Fruit fly (Drosophila melanogaster): ENCODE data around the gene Mon1.

The Mon1 gene

dm6 chr2L:4883023-4883392 lies 32.6 kb downstream of the Mon1 start, which contains the start of the genes Cf2 and CG3008:
Gene Cf2, minus strand, starts transcription at chr2L:4883107.
Gene CG3008, plus strand, starts transcription at chr2L:4883298.
- TF ChIP-seq N (GFP tag; optimal IDR thresholded peaks at IDR 0.05) (no peak), dmrt93B (GFP tag; optimal IDR thresholded peaks at IDR 0.05) (no peak), fru (GFP tag; optimal IDR thresholded peaks at IDR 0.05) (no peak), HLH106 (tag; optimal IDR thresholded peaks at IDR 0.05) (no peak), Dfd (GFP tag; optimal IDR thresholded peaks at IDR 0.05) (no peak), usp (GFP tag; optimal IDR thresholded peaks at IDR 0.05) (no peak), tai (GFP tag; optimal IDR thresholded peaks at IDR 0.05) (peak; percentile 51), psq (GFP tag; optimal IDR thresholded peaks at IDR 0.05) (peak; percentile 69), OdsH (GFP tag; optimal IDR thresholded peaks at IDR 0.05) (no peak), rgr (GFP tag; optimal IDR thresholded peaks at IDR 0.05) (no peak), dsf (GFP tag; optimal IDR thresholded peaks at IDR 0.05; ENCODE audit: borderline replicate concordance) (no peak), h (GFP tag; optimal IDR thresholded peaks at IDR 0.05) (peak; percentile 25), brk (GFP tag; optimal IDR thresholded peaks at IDR 0.05) (peak; percentile 25), ey (GFP tag; optimal IDR thresholded peaks at IDR 0.05) (no peak), sage (GFP tag; optimal IDR thresholded peaks at IDR 0.05) (peak; percentile 53), Hr78 (GFP tag; optimal IDR thresholded peaks at IDR 0.05) (no peak), CG9705 (GFP tag; optimal IDR thresholded peaks at IDR 0.05) (no peak), lola (GFP tag; optimal IDR thresholded peaks at IDR 0.05) (no peak), Dif (GFP tag; optimal IDR thresholded peaks at IDR 0.05; ENCODE audit: partially characterized antibody) (no peak), dl (GFP tag; optimal IDR thresholded peaks at IDR 0.05; ENCODE audit: insufficient read depth in 1 of 2, partially characterized antibody in 2 of 2) (no peak), Vsx2 (GFP tag; optimal IDR thresholded peaks at IDR 0.05; ENCODE audit: partially characterized antibody) (no peak), Rel (GFP tag; optimal IDR thresholded peaks at IDR 0.05) (no peak), Rel (tag; optimal IDR thresholded peaks at IDR 0.05) (no peak), GATAd (GFP tag; optimal IDR thresholded peaks at IDR 0.05) (no peak), Mio (GFP tag; optimal IDR thresholded peaks at IDR 0.05) (no peak), Jra (GFP tag; optimal IDR thresholded peaks at IDR 0.05) (peak; percentile 29), Hr83 (GFP tag; optimal IDR thresholded peaks at IDR 0.05; ENCODE audit: poor library complexity, severe bottlenecking) (no peak), Hnf4 (GFP tag; optimal IDR thresholded peaks at IDR 0.05) (peak; percentile 26), br (GFP tag; optimal IDR thresholded peaks at IDR 0.05) (no peak), CrebA (GFP tag; optimal IDR thresholded peaks at IDR 0.05; ENCODE audit: borderline replicate concordance) (no peak), woc (GFP tag; optimal IDR thresholded peaks at IDR 0.05) (no peak), sv (GFP tag; optimal IDR thresholded peaks at IDR 0.05) (no peak), jim (GFP tag; optimal IDR thresholded peaks at IDR 0.05) (no peak), CG32264 (GFP tag; optimal IDR thresholded peaks at IDR 0.05) (no peak), Abd-B (GFP tag; optimal IDR thresholded peaks at IDR 0.05) (no peak), foxo (GFP tag; optimal IDR thresholded peaks at IDR 0.05) (no peak), pan (optimal IDR thresholded peaks at IDR 0.05) (no peak), Myc (optimal IDR thresholded peaks at IDR 0.05) (no peak), Sp1 (GFP tag; optimal IDR thresholded peaks at IDR 0.05) (no peak)

DNA sequence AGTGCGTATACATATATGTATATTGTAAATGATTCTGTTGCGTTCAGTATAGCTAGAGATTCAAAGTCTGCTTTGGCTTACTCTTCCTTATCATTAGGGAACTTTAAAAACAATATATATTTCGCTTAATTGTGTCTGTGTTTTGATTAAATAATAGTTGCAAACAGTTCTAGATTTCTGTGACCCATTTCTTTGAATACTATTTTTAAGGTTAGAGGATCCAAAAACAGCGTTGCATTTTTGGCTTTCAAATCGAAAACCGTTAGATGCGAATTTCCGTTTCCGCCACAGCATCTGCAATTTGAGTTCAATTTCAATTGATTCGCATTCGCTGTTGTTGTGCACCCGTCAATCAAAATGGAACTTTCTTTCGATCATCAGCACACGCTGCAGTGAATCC lies 35.7 kb downstream of the Mon1 start:
- no peak for TF ChIP-seq GATAd (GFP tag; optimal IDR thresholded peaks at IDR 0.05)
- no peak for TF ChIP-seq br (GFP tag; optimal IDR thresholded peaks at IDR 0.05)
- TF ChIP-seq dmrt93B (GFP tag; optimal IDR thresholded peaks at IDR 0.05) = no peak
- TF ChIP-seq Sp1 (GFP tag; optimal IDR thresholded peaks at IDR 0.05) = no peak
- no peak for TF ChIP-seq Jra (GFP tag; optimal IDR thresholded peaks at IDR 0.05)
- no peak for TF ChIP-seq foxo (GFP tag; optimal IDR thresholded peaks at IDR 0.05)
- TF ChIP-seq Dif (GFP tag; optimal IDR thresholded peaks at IDR 0.05; ENCODE audit: partially characterized antibody) = no peak
- TF ChIP-seq Mio (GFP tag; optimal IDR thresholded peaks at IDR 0.05) = no peak
- no peak for TF ChIP-seq Abd-B (GFP tag; optimal IDR thresholded peaks at IDR 0.05)
- no peak for TF ChIP-seq N (GFP tag; optimal IDR thresholded peaks at IDR 0.05)
- no peak for TF ChIP-seq Hr83 (GFP tag; optimal IDR thresholded peaks at IDR 0.05; ENCODE audit: poor library complexity, severe bottlenecking)
- TF ChIP-seq CG9705 (GFP tag; optimal IDR thresholded peaks at IDR 0.05) = no peak
- no peak for TF ChIP-seq rgr (GFP tag; optimal IDR thresholded peaks at IDR 0.05)
- no peak for TF ChIP-seq Dfd (GFP tag; optimal IDR thresholded peaks at IDR 0.05)
- TF ChIP-seq woc (GFP tag; optimal IDR thresholded peaks at IDR 0.05) = no peak
- TF ChIP-seq sv (GFP tag; optimal IDR thresholded peaks at IDR 0.05) = no peak
- TF ChIP-seq ey (GFP tag; optimal IDR thresholded peaks at IDR 0.05) = no peak
- TF ChIP-seq sage (GFP tag; optimal IDR thresholded peaks at IDR 0.05) = no peak
- TF ChIP-seq lola (GFP tag; optimal IDR thresholded peaks at IDR 0.05) = no peak
- no peak for TF ChIP-seq Hnf4 (GFP tag; optimal IDR thresholded peaks at IDR 0.05)

All from whole organism, wandering third instar larva.